Worm (Caenorhabditis elegans) whole organism, early embryonic: ENCODE data around the gene fut-1.

Experiments
- ama-1 ChIP-seq: fragments of 150-350 bp; optimal IDR thresholded peaks from 2 replicates; lab custom pipeline; 2014
- ceh-13 ChIP-seq: fragments of 200-800 bp; sonication (Bioruptor generic); optimal IDR thresholded peaks from 2 replicates; lab custom pipeline; 2018; ENCODE audit warnings: mild to moderate bottlenecking, missing genetic modification characterization, missing compliant biosample characterization
- ceh-36 ChIP-seq: sonication (generic microtip); optimal IDR thresholded peaks from 2 replicates; lab custom pipeline; 2016; ENCODE audit warnings: missing genetic modification characterization, inconsistent platforms, missing compliant biosample characterization
- ets-7 ChIP-seq: sonication (generic microtip); optimal IDR thresholded peaks from 2 replicates; lab custom pipeline; 2016; ENCODE audit warnings: missing genotype, missing genetic modification characterization, missing compliant biosample characterization
- flt-1 ChIP-seq: fragments of 200-800 bp; sonication (Bioruptor generic); IDR thresholded peaks from 2 replicates; pipeline ENCODE4 v1.3.6; 2022; ENCODE audit warnings: missing genetic modification characterization, missing compliant biosample characterization
- hnd-1 ChIP-seq: sonication (generic microtip); optimal IDR thresholded peaks from 2 replicates; lab custom pipeline; 2016; ENCODE audit warnings: missing genetic modification characterization, missing compliant biosample characterization
- scrt-1 ChIP-seq: fragments of 200-800 bp; sonication (Bioruptor generic); IDR thresholded peaks from 2 replicates; pipeline ENCODE4 v1.3.6; 2022; ENCODE audit warnings: missing genetic modification characterization, missing compliant biosample characterization
- sea-1 ChIP-seq: fragments of 200-800 bp; sonication (Bioruptor generic); conservative IDR thresholded peaks from 2 replicates; pipeline ENCODE4 v1.3.6; 2022; ENCODE audit warnings: missing genetic modification characterization, missing compliant biosample characterization
- tbx-37 ChIP-seq: fragments of 200-800 bp; sonication (Bioruptor generic); conservative IDR thresholded peaks from 2 replicates; pipeline ENCODE4 v1.3.6; 2022; ENCODE audit warnings: missing genetic modification reagents, missing genetic modification characterization, missing compliant biosample characterization
- tra-4 ChIP-seq: sonication (generic microtip); optimal IDR thresholded peaks from 2 replicates; lab custom pipeline; 2017; ENCODE audit warnings: missing genetic modification characterization, missing compliant biosample characterization

DNA sequence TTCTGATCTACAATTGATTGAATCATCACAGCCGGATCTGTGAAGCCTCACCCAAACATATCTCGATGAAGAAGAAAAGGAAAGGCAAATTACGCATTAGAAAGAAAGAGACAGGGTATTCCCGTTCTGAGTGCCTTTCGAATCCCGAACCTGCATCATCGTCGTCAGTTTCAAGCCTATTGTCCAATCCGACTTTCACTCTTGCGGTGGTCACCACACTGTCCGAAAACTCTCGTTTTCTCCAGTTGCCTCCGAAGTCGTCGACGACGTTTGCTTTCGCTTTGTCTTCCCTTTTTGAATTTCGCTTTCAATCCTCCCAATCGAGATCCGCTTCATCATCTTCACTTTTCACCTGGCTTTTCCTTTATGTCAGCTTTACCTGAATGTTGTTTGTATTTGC lies 10.3 kb downstream of the fut-1 start:
- TF ChIP-seq tra-4 (tag; lab: Kevin White, UChicago) (no peak), sea-1 (GFP tag; lab: Robert Waterston, UW) (no peak), ama-1 (lab: Kevin White, UChicago) (no peak), tbx-37 (no peak), ets-7 (tag; lab: Kevin White, UChicago) (no peak), flt-1 (no peak), ceh-13 (no peak), ceh-36 (tag; lab: Kevin White, UChicago) (no peak), scrt-1 (no peak), hnd-1 (no peak)
